Worm (Caenorhabditis elegans): ENCODE results near the gene mltn-13.

ce11 chrX:4409591-4410279 is 38.4 kb downstream of the mltn-13 start:
- TF ChIP-seq sea-1 (GFP tag; conservative IDR thresholded peaks at IDR 0.05) (no peak), hmg-4 (GFP tag; optimal IDR thresholded peaks at IDR 0.05) (no peak), ama-1 (optimal IDR thresholded peaks at IDR 0.05) (no peak), F13C5.2 (tag; optimal IDR thresholded peaks at IDR 0.05) (no peak), hmbx-1 (tag; optimal IDR thresholded peaks at IDR 0.05) (no peak), flt-1 (GFP tag; IDR thresholded peaks at IDR 0.05) (no peak), pes-1 (GFP tag; IDR thresholded peaks at IDR 0.05) (no peak), hnd-1 (tag; optimal IDR thresholded peaks at IDR 0.05) (no peak), ceh-13 (GFP tag; optimal IDR thresholded peaks at IDR 0.05) (no peak), tbx-37 (GFP tag; conservative IDR thresholded peaks at IDR 0.05) (no peak)

Data from whole organism, early embryonic.